Worm (Caenorhabditis elegans) whole organism, young adult: ENCODE results near the gene glt-6.

Source experiments
- B0035.1 ChIP-seq: sonication (generic microtip); optimal IDR thresholded peaks from 2 replicates; lab custom pipeline; 2016; ENCODE audit warnings: missing genetic modification characterization, mild to moderate bottlenecking, missing compliant biosample characterization, missing genotype, missing genetic modification reagents
- B0261.1 ChIP-seq: sonication (generic microtip); optimal IDR thresholded peaks from 2 replicates; lab custom pipeline; 2016; ENCODE audit warnings: mild to moderate bottlenecking, missing genetic modification characterization, moderate library complexity, missing compliant biosample characterization
- F10E7.11 ChIP-seq: sonication (generic microtip); optimal IDR thresholded peaks from 2 replicates; lab custom pipeline; 2017; ENCODE audit warnings: mild to moderate bottlenecking, missing genetic modification characterization, moderate library complexity, missing compliant biosample characterization
- F37B4.10 ChIP-seq: fragments of 200-800 bp; sonication (Bioruptor generic); IDR thresholded peaks from 2 replicates; pipeline ENCODE4 v1.3.6; 2022; ENCODE audit warnings: missing genetic modification characterization, missing compliant biosample characterization
- F39B2.1 ChIP-seq: fragments of 200-800 bp; sonication (Bioruptor generic); IDR thresholded peaks from 2 replicates; pipeline ENCODE4 v1.3.6; 2022; ENCODE audit warnings: missing genetic modification reagents, missing genetic modification characterization, missing compliant biosample characterization
- F52B5.7 ChIP-seq: sonication (generic microtip); optimal IDR thresholded peaks from 2 replicates; lab custom pipeline; 2016; ENCODE audit warnings: mild to moderate bottlenecking, missing genetic modification characterization, missing compliant biosample characterization
- F57C9.4 ChIP-seq: sonication (generic microtip); optimal IDR thresholded peaks from 2 replicates; lab custom pipeline; 2017; ENCODE audit warnings: mild to moderate bottlenecking, missing genetic modification characterization, missing compliant biosample characterization
- K12H6.12 ChIP-seq: fragments of 200-800 bp; sonication (Bioruptor generic); optimal IDR thresholded peaks from 2 replicates; lab custom pipeline; 2018; ENCODE audit warnings: mild to moderate bottlenecking, missing genetic modification characterization, missing compliant biosample characterization
- Y53F4B.3 ChIP-seq: fragments of 200-800 bp; sonication (Bioruptor generic); IDR thresholded peaks from 2 replicates; pipeline ENCODE4 v1.3.6; 2022; ENCODE audit warnings: missing genetic modification reagents, missing genetic modification characterization, missing compliant biosample characterization
- Y53G8AR.9 ChIP-seq: fragments of 200-800 bp; sonication (Bioruptor generic); conservative IDR thresholded peaks from 2 replicates; pipeline ENCODE4 v1.3.6; 2022; ENCODE audit warnings: missing genetic modification reagents, missing genetic modification characterization, missing compliant biosample characterization
- Y95B8A.8 ChIP-seq: fragments of 200-800 bp; sonication (Bioruptor generic); IDR thresholded peaks from 2 replicates; pipeline ENCODE4 v1.3.6; 2022; ENCODE audit warnings: missing genetic modification reagents, missing genetic modification characterization, missing compliant biosample characterization
- akir-1 ChIP-seq: fragments of 200-800 bp; sonication (Bioruptor generic); optimal IDR thresholded peaks from 2 replicates; lab custom pipeline; 2018; ENCODE audit warnings: mild to moderate bottlenecking, missing genetic modification characterization, moderate library complexity, missing compliant biosample characterization
- atf-7 ChIP-seq: sonication (generic microtip); optimal IDR thresholded peaks from 2 replicates; lab custom pipeline; 2017; ENCODE audit warnings: mild to moderate bottlenecking, missing genetic modification characterization, missing compliant biosample characterization
- athp-1 ChIP-seq: sonication (generic microtip); optimal IDR thresholded peaks from 2 replicates; lab custom pipeline; 2017; ENCODE audit warnings: mild to moderate bottlenecking, missing genetic modification characterization, missing compliant biosample characterization
- attf-6 ChIP-seq: fragments of 200-800 bp; sonication (Bioruptor generic); IDR thresholded peaks from 2 replicates; pipeline ENCODE4 v1.3.6; 2022; ENCODE audit warnings: missing genetic modification reagents, missing genetic modification characterization, missing compliant biosample characterization
- bed-2 ChIP-seq: fragments of 200-800 bp; sonication (Bioruptor generic); IDR thresholded peaks from 2 replicates; pipeline ENCODE4 v1.3.6; 2022; ENCODE audit warnings: missing genetic modification reagents, missing genetic modification characterization, missing compliant biosample characterization
- ccch-3 ChIP-seq: fragments of 200-800 bp; sonication (Bioruptor generic); optimal IDR thresholded peaks from 2 replicates; lab custom pipeline; 2018; ENCODE audit warnings: mild to moderate bottlenecking, missing genetic modification characterization, missing compliant biosample characterization
- cebp-1 ChIP-seq, 2 experiments: fragments of 200-800 bp in 1 of 2; sonication (Bioruptor generic) in 1 of 2; sonication (generic microtip) in 1 of 2; IDR thresholded peaks in 1 of 2; optimal IDR thresholded peaks in 1 of 2; 2 replicates each; pipeline versions ENCODE4 v1.3.6 to Lab custom; 2017 to 2022; ENCODE audit warnings: missing compliant biosample characterization in 2 of 2, missing genetic modification characterization in 2 of 2, mild to moderate bottlenecking in 1 of 2, missing genetic modification reagents in 1 of 2, moderate library complexity in 1 of 2
- cebp-2 ChIP-seq: fragments of 200-800 bp; sonication (Bioruptor generic); IDR thresholded peaks from 2 replicates; pipeline ENCODE4 v1.3.6; 2022; ENCODE audit warnings: missing genetic modification characterization, missing compliant biosample characterization
- ceh-100 ChIP-seq: fragments of 200-800 bp; sonication (Bioruptor generic); IDR thresholded peaks from 2 replicates; pipeline ENCODE4 v1.3.6; 2022; ENCODE audit warnings: missing genetic modification reagents, missing genetic modification characterization, missing compliant biosample characterization
- ceh-58 ChIP-seq: fragments of 200-800 bp; sonication (Bioruptor generic); IDR thresholded peaks from 2 replicates; pipeline ENCODE4 v1.3.6; 2022; ENCODE audit warnings: missing genetic modification characterization, missing compliant biosample characterization
- dox-1 ChIP-seq: fragments of 200-800 bp; sonication (Bioruptor generic); IDR thresholded peaks from 2 replicates; pipeline ENCODE4 v1.3.6; 2022; ENCODE audit warnings: missing genetic modification reagents, missing genetic modification characterization, missing compliant biosample characterization
- dpl-1 ChIP-seq: fragments of 150-350 bp; optimal IDR thresholded peaks from 2 replicates; lab custom pipeline; 2014; ENCODE audit warnings: missing biosample characterization, missing genetic modification reagents, missing genetic modification characterization
- egl-18 ChIP-seq: fragments of 200-800 bp; sonication (Bioruptor generic); IDR thresholded peaks from 2 replicates; pipeline ENCODE4 v1.3.6; 2022; ENCODE audit warnings: missing genetic modification reagents, missing genetic modification characterization, missing compliant biosample characterization
- gei-17 ChIP-seq: fragments of 200-800 bp; sonication (Bioruptor generic); optimal IDR thresholded peaks from 2 replicates; lab custom pipeline; 2018; ENCODE audit warnings: mild to moderate bottlenecking, missing genetic modification characterization, missing compliant biosample characterization
- him-1 ChIP-seq: sonication (generic microtip); optimal IDR thresholded peaks from 2 replicates; lab custom pipeline; 2016; ENCODE audit warnings: missing genotype, missing genetic modification reagents, missing genetic modification characterization, missing compliant biosample characterization
- hlh-12 ChIP-seq: sonication (generic microtip); optimal IDR thresholded peaks from 2 replicates; lab custom pipeline; 2016; ENCODE audit warnings: missing genetic modification characterization, missing compliant biosample characterization
- hmg-1.2 ChIP-seq: fragments of 200-800 bp; sonication (Bioruptor generic); IDR thresholded peaks from 2 replicates; pipeline ENCODE4 v1.3.6; 2022; ENCODE audit warnings: missing genetic modification reagents, missing genetic modification characterization, missing compliant biosample characterization
- let-526 ChIP-seq: fragments of 200-800 bp; sonication (Bioruptor generic); IDR thresholded peaks from 2 replicates; pipeline ENCODE4 v1.3.6; 2022; ENCODE audit warnings: missing genetic modification reagents, missing genetic modification characterization, missing compliant biosample characterization
- lsl-1 ChIP-seq: fragments of 200-800 bp; sonication (Bioruptor generic); optimal IDR thresholded peaks from 2 replicates; lab custom pipeline; 2018; ENCODE audit warnings: mild to moderate bottlenecking, missing genetic modification characterization, moderate library complexity, missing compliant biosample characterization
- madf-8 ChIP-seq: fragments of 200-800 bp; sonication (Bioruptor generic); conservative IDR thresholded peaks from 2 replicates; pipeline ENCODE4 v1.3.6; 2022; ENCODE audit warnings: missing genetic modification reagents, missing genetic modification characterization, missing compliant biosample characterization
- mel-28 ChIP-seq: sonication (generic microtip); optimal IDR thresholded peaks from 2 replicates; lab custom pipeline; 2016; ENCODE audit warnings: borderline replicate concordance, mild to moderate bottlenecking, missing genetic modification characterization, missing compliant biosample characterization
- mxl-1 ChIP-seq: sonication (generic microtip); optimal IDR thresholded peaks from 2 replicates; lab custom pipeline; 2016; ENCODE audit warnings: missing genetic modification characterization, missing compliant biosample characterization
- nfya-2 ChIP-seq: fragments of 200-800 bp; sonication (Bioruptor generic); IDR thresholded peaks from 2 replicates; pipeline ENCODE4 v1.3.6; 2022; ENCODE audit warnings: missing genetic modification reagents, missing genetic modification characterization, missing compliant biosample characterization
- nfyb-1 ChIP-seq: fragments of 200-800 bp; sonication (Bioruptor generic); IDR thresholded peaks from 2 replicates; pipeline ENCODE4 v1.3.6; 2022; ENCODE audit warnings: missing genetic modification reagents, missing genetic modification characterization, missing compliant biosample characterization
- nhr-120 ChIP-seq: fragments of 200-800 bp; sonication (Bioruptor generic); IDR thresholded peaks from 2 replicates; pipeline ENCODE4 v1.3.6; 2022; ENCODE audit warnings: missing genetic modification characterization, missing compliant biosample characterization
- pbrm-1 ChIP-seq: fragments of 200-800 bp; sonication (Bioruptor generic); IDR thresholded peaks from 2 replicates; pipeline ENCODE4 v1.3.6; 2022; ENCODE audit warnings: missing genetic modification reagents, missing genetic modification characterization, missing compliant biosample characterization
- rec-8 ChIP-seq, 2 experiments: sonication (generic microtip); optimal IDR thresholded peaks; 2 replicates each; lab custom pipeline; 2016; ENCODE audit warnings: mild to moderate bottlenecking in 2 of 2, missing genetic modification characterization in 2 of 2, missing genetic modification reagents in 2 of 2, missing genotype in 2 of 2, missing biosample characterization in 1 of 2, missing compliant biosample characterization in 1 of 2, moderate library complexity in 1 of 2
- rpc-1 ChIP-seq, 2 experiments: fragments of 150-350 bp in 1 of 2; sonication (generic microtip) in 1 of 2; optimal IDR thresholded peaks; 2 replicates each; lab custom pipeline; 2014 to 2018; ENCODE audit warnings: missing biosample characterization in 1 of 2, missing genetic modification characterization in 1 of 2, missing genetic modification reagents in 1 of 2, missing genotype in 1 of 2
- snpc-4 ChIP-seq, 5 experiments: fragments of 150-350 bp in 1 of 5; sonication (generic microtip) in 4 of 5; optimal IDR thresholded peaks; 2 replicates each; lab custom pipeline; 2014 to 2018; ENCODE audit warnings: missing genetic modification characterization in 5 of 5, missing biosample characterization in 3 of 5, antibody characterized with exemption in 2 of 5, mild to moderate bottlenecking in 2 of 5, missing compliant biosample characterization in 2 of 5, missing genotype in 2 of 5, moderate library complexity in 2 of 5, missing genetic modification reagents in 1 of 5
- tbx-9 ChIP-seq: sonication (generic microtip); optimal IDR thresholded peaks from 2 replicates; lab custom pipeline; 2016; ENCODE audit warnings: borderline replicate concordance, missing genetic modification characterization, inconsistent platforms, missing compliant biosample characterization
- unc-62 ChIP-seq: fragments of 150-350 bp; optimal IDR thresholded peaks from 2 replicates; lab custom pipeline; 2014; ENCODE audit warnings: missing biosample characterization, missing genetic modification reagents, missing genetic modification characterization
- ztf-18 ChIP-seq: sonication (generic microtip); optimal IDR thresholded peaks from 2 replicates; lab custom pipeline; 2016; ENCODE audit warnings: missing genotype, mild to moderate bottlenecking, missing genetic modification characterization, missing compliant biosample characterization
- ztf-22 ChIP-seq: fragments of 200-800 bp; sonication (Bioruptor generic); optimal IDR thresholded peaks from 2 replicates; lab custom pipeline; 2018; ENCODE audit warnings: mild to moderate bottlenecking, missing genetic modification characterization, moderate library complexity, missing compliant biosample characterization
- ztf-26 ChIP-seq: sonication (generic microtip); optimal IDR thresholded peaks from 2 replicates; lab custom pipeline; 2017; ENCODE audit warnings: missing genetic modification characterization, missing compliant biosample characterization
- ztf-3 ChIP-seq: fragments of 200-800 bp; sonication (Bioruptor generic); optimal IDR thresholded peaks from 2 replicates; lab custom pipeline; 2018; ENCODE audit warnings: mild to moderate bottlenecking, missing genetic modification characterization, missing compliant biosample characterization

The glt-6 gene

ce11 chrIV:7547843-7548578 is 44.6 kb downstream of the glt-6 start, which contains the start of the genes cdd-2 and oef-1:
cdd-2 (minus strand) TSS chrIV:7547893.
oef-1 (plus strand) TSS chrIV:7548417.
- TF ChIP-seq athp-1 (peak; percentile 76), K12H6.12 (tag; lab: Kevin White, UChicago) (no peak), madf-8 (GFP tag; lab: Robert Waterston, UW) (peak; percentile 94), rpc-1 (optimal IDR thresholded peaks at IDR 0.05; lab: Kevin White, UChicago) (no peak), rpc-1 (tag; optimal IDR thresholded peaks at IDR 0.05; lab: Kevin White, UChicago) (no peak), hmg-1.2 (peak; percentile 81), cebp-1 (GFP tag; IDR thresholded peaks at IDR 0.05; lab: Robert Waterston, UW) (no peak), cebp-1 (tag; optimal IDR thresholded peaks at IDR 0.05; lab: Kevin White, UChicago) (no peak), ceh-100 (GFP tag; lab: Robert Waterston, UW) (peak; percentile 78), nfyb-1 (GFP tag; lab: Robert Waterston, UW) (peak; percentile 62; the same call in 1 of the 2 replicates), nfya-2 (GFP tag; lab: Robert Waterston, UW) (no peak), cebp-2 (GFP tag; lab: Robert Waterston, UW) (0 out of 2 replicates have a peak, but pooled peaks have one; percentile 16), F52B5.7 (tag; lab: Kevin White, UChicago) (no peak), nhr-120 (GFP tag; lab: Robert Waterston, UW) (no peak), bed-2 (GFP tag; lab: Robert Waterston, UW) (no peak), B0261.1 (tag; lab: Kevin White, UChicago) (no peak), F37B4.10 (no peak), dpl-1 (GFP tag; lab: Kevin White, UChicago) (peak; percentile 65), Y95B8A.8 (peak; percentile 95), ztf-3 (no peak), rec-8 (tag; optimal IDR thresholded peaks at IDR 0.05; lab: Kevin White, UChicago) (no peak), lsl-1 (GFP tag; lab: Kevin White, UChicago) (peak; percentile 96), F10E7.11 (no peak), F39B2.1 (GFP tag; lab: Robert Waterston, UW) (no peak), ztf-18 (peak; percentile 45), B0035.1 (tag; lab: Kevin White, UChicago) (no peak), dox-1 (GFP tag; lab: Robert Waterston, UW) (peak; percentile 96), unc-62 (GFP tag; lab: Kevin White, UChicago) (no peak), ztf-22 (GFP tag; lab: Kevin White, UChicago) (no peak), egl-18 (GFP tag; lab: Robert Waterston, UW) (no peak), ccch-3 (no peak), gei-17 (GFP tag; lab: Kevin White, UChicago) (no peak), attf-6 (GFP tag; lab: Robert Waterston, UW) (peak; percentile 86), F57C9.4 (no peak), ceh-58 (GFP tag; lab: Robert Waterston, UW) (no peak), akir-1 (GFP tag; lab: Kevin White, UChicago) (no peak), let-526 (no peak), Y53F4B.3 (GFP tag; lab: Robert Waterston, UW) (no peak), tbx-9 (tag; lab: Kevin White, UChicago) (no peak), ztf-26 (tag; lab: Kevin White, UChicago) (no peak), him-1 (tag; lab: Kevin White, UChicago) (peak; percentile 31), pbrm-1 (peak; percentile 88), atf-7 (tag; lab: Kevin White, UChicago) (no peak), hlh-12 (tag; lab: Kevin White, UChicago) (no peak), mxl-1 (tag; lab: Kevin White, UChicago) (no peak), mel-28 (tag; lab: Kevin White, UChicago) (no peak), snpc-4 (GFP tag; optimal IDR thresholded peaks at IDR 0.05; lab: Kevin White, UChicago) (no peak), snpc-4 (tag; optimal IDR thresholded peaks at IDR 0.05; lab: Kevin White, UChicago) (peak in 3 of 4 experiments; percentile 18 to 61 (median 48)), Y53G8AR.9 (GFP tag; lab: Robert Waterston, UW) (peak; percentile 77; the same call in 1 of the 2 replicates)
